Worm (Caenorhabditis elegans): Measurements from ENCODE around the gene abu-8.
A peak's percentile ranks its signal among the peaks of the same experiment; 100 is the strongest.

Gene abu-8

DNA sequence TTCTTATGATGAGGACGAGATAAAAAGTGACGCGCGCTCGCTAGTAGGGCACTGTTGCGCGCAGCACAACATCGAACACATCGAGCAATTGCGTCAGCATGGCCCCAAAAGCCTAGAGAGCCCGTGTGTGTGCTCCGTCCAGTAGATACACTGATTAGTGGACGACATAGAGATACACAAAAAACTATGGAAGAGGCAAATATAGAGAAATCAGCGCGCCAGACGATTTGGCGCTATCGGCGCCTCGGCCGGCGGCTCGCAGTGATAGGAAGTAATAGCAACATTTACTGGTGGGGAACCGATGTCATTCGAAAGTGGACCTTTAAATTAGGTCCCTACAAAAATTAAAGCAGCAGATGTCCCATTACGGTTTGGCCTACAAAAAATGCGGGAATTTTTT lies 34.1 kb upstream of the abu-8 start:
- TF ChIP-seq unc-62 (GFP tag; optimal IDR thresholded peaks at IDR 0.05 in 1 of 2) (peak in 1 of 2 experiments; percentile 85), unc-62 (tag; optimal IDR thresholded peaks at IDR 0.05) (no peak), ceh-28 (tag; optimal IDR thresholded peaks at IDR 0.05) (no peak), nhr-28 (tag; optimal IDR thresholded peaks at IDR 0.05) (peak; percentile 21)

DNA sequence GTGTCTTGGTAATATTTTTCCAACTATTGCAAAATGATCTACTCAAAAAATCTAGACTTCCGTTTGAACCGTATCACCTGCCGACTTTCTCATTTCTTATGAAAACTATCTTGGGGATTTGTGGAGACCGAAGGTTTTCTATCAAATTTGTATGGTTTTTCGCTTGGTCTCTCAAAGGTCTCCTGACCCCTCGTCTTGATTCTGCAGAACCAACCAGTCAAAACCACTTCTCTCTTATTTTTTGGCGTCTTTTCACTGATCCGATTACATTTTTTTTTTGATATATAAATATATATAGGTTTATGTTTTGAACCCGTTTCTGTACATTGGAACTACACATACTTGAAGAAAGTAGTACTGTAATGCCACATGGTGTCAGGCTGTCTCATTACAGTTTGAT lies 31.3 kb upstream of the abu-8 start:
- TF ChIP-seq mdl-1 (tag; optimal IDR thresholded peaks at IDR 0.05) (peak in 1 of 2 experiments; percentile 3), zag-1 (tag; optimal IDR thresholded peaks at IDR 0.05) (no peak)

DNA sequence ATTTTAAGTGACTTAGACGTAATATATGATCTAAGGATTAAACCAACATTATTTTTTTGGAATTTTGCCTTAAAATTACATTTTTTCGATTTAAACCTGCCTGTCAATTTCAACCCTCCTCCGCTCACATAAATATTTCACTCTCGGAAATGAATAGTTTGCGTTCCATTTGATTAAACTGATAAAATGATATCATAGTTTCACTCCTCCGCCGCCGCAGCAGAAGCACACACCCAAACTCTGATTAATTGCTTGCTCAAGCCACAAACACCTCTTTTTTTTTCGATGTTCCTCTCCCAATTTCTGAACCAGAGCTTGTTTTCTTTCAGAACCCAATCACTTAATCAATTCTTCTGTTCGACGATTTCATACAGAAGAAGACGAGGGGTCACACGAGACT lies 28.6 kb upstream of the abu-8 start, which contains the start of gene Y49G5B.1:
Gene Y49G5B.1 (plus strand): TSS at position 324 of the 400 bp plus-strand sequence.
- no peak for TF ChIP-seq mep-1 (tag; optimal IDR thresholded peaks at IDR 0.05)
- no peak for TF ChIP-seq lsy-2 (tag; optimal IDR thresholded peaks at IDR 0.05)
- no peak for TF ChIP-seq lim-7 (GFP tag; IDR thresholded peaks at IDR 0.05)
- peak; percentile 6 for TF ChIP-seq nhr-28 (tag; optimal IDR thresholded peaks at IDR 0.05)
- no peak for TF ChIP-seq ztf-11 (tag; optimal IDR thresholded peaks at IDR 0.05)
- TF ChIP-seq hlh-11 (tag; optimal IDR thresholded peaks at IDR 0.05) = no peak
- TF ChIP-seq rbr-2 (tag; optimal IDR thresholded peaks at IDR 0.05) = no peak
- no peak for TF ChIP-seq nhr-41 (GFP tag; IDR thresholded peaks at IDR 0.05)
- TF ChIP-seq hmg-1.1 (GFP tag; IDR thresholded peaks at IDR 0.05) = no peak
- no peak for TF ChIP-seq D1046.2 (GFP tag; IDR thresholded peaks at IDR 0.05)
- no peak for TF ChIP-seq saeg-2 (GFP tag; IDR thresholded peaks at IDR 0.05)
- TF ChIP-seq Y48G9A.11 (GFP tag; IDR thresholded peaks at IDR 0.05) = no peak
- no peak for TF ChIP-seq ZK546.5 (tag; optimal IDR thresholded peaks at IDR 0.05)
- TF ChIP-seq unc-62 (GFP tag; optimal IDR thresholded peaks at IDR 0.05 in 1 of 2) = no peak
- TF ChIP-seq unc-62 (tag; optimal IDR thresholded peaks at IDR 0.05) = no peak
- no peak for TF ChIP-seq lin-39 (tag; optimal IDR thresholded peaks at IDR 0.05)
- no peak for TF ChIP-seq nhr-42 (GFP tag; IDR thresholded peaks at IDR 0.05)
- no peak for TF ChIP-seq daf-12 (tag; optimal IDR thresholded peaks at IDR 0.05)
- no peak for TF ChIP-seq nhr-237 (tag; optimal IDR thresholded peaks at IDR 0.05)
- no peak for TF ChIP-seq aly-2 (tag; optimal IDR thresholded peaks at IDR 0.05)
- no peak for TF ChIP-seq madf-9 (GFP tag; conservative IDR thresholded peaks at IDR 0.05)
- no peak for TF ChIP-seq ceh-62 (tag; optimal IDR thresholded peaks at IDR 0.05)
- TF ChIP-seq ceh-20 (GFP tag; IDR thresholded peaks at IDR 0.05) = no peak
- TF ChIP-seq Y5F2A.4 (GFP tag; optimal IDR thresholded peaks at IDR 0.05) = no peak
- TF ChIP-seq lin-38 (GFP tag; IDR thresholded peaks at IDR 0.05) = no peak
- no peak for TF ChIP-seq zip-2 (tag; optimal IDR thresholded peaks at IDR 0.05)
- TF ChIP-seq pqm-1 (tag; optimal IDR thresholded peaks at IDR 0.05) = peak; percentile 6
- no peak for TF ChIP-seq dmd-9 (GFP tag; IDR thresholded peaks at IDR 0.05)
- no peak for TF ChIP-seq R02D3.7 (tag; optimal IDR thresholded peaks at IDR 0.05)
- TF ChIP-seq madf-5 (GFP tag; IDR thresholded peaks at IDR 0.05) = no peak
- peak; percentile 49 for TF ChIP-seq dmd-6 (GFP tag; IDR thresholded peaks at IDR 0.05)
- peak; percentile 87 for TF ChIP-seq aha-1 (tag)
- TF ChIP-seq Y75B8A.6 (GFP tag; IDR thresholded peaks at IDR 0.05) = no peak
- TF ChIP-seq nhr-76 (tag; optimal IDR thresholded peaks at IDR 0.05) = no peak
- TF ChIP-seq egl-27 (tag; optimal IDR thresholded peaks at IDR 0.05) = no peak
- TF ChIP-seq fkh-10 (GFP tag; optimal IDR thresholded peaks at IDR 0.05) = no peak
- no peak for TF ChIP-seq nhr-25 (tag; optimal IDR thresholded peaks at IDR 0.05; ENCODE audit: borderline replicate concordance, insufficient read depth)
